Worm (Caenorhabditis elegans) whole organism, L3 larva: ENCODE data around the gene srxa-7.

Experiments used
- R02D3.7 ChIP-seq: fragments of 150-350 bp; optimal IDR thresholded peaks from 2 replicates; lab custom pipeline; 2014; ENCODE audit warnings: missing biosample characterization, missing genetic modification characterization
- aly-2 ChIP-seq: fragments of 150-350 bp; optimal IDR thresholded peaks from 2 replicates; lab custom pipeline; 2014; ENCODE audit warnings: missing biosample characterization, missing genetic modification characterization
- ama-1 ChIP-seq: fragments of 150-350 bp; optimal IDR thresholded peaks from 2 replicates; lab custom pipeline; 2018
- ceh-16 ChIP-seq: sonication (generic microtip); optimal IDR thresholded peaks from 2 replicates; lab custom pipeline; 2017; ENCODE audit warnings: missing biosample characterization, missing genetic modification characterization
- ceh-28 ChIP-seq: fragments of 150-350 bp; optimal IDR thresholded peaks from 2 replicates; lab custom pipeline; 2014; ENCODE audit warnings: missing biosample characterization, missing genetic modification reagents, missing genetic modification characterization
- ceh-82 ChIP-seq: fragments of 150-350 bp; optimal IDR thresholded peaks from 2 replicates; lab custom pipeline; 2014; ENCODE audit warnings: missing biosample characterization, missing genetic modification characterization
- ceh-9 ChIP-seq: sonication (generic microtip); optimal IDR thresholded peaks from 2 replicates; lab custom pipeline; 2018; ENCODE audit warnings: missing biosample characterization, missing genetic modification characterization
- daf-12 ChIP-seq: fragments of 150-350 bp; optimal IDR thresholded peaks from 2 replicates; lab custom pipeline; 2014; ENCODE audit warnings: missing biosample characterization, missing genetic modification reagents, missing genetic modification characterization
- egl-27 ChIP-seq: sonication (generic microtip); optimal IDR thresholded peaks from 4 replicates; lab custom pipeline; 2017; ENCODE audit warnings: missing biosample characterization, missing genetic modification reagents, missing genetic modification characterization
- egl-5 ChIP-seq: fragments of 150-350 bp; optimal IDR thresholded peaks from 2 replicates; lab custom pipeline; 2017; ENCODE audit warnings: missing biosample characterization, missing genetic modification reagents, missing genetic modification characterization, inconsistent platforms
- elt-1 ChIP-seq: fragments of 150-350 bp; optimal IDR thresholded peaks from 2 replicates; lab custom pipeline; 2014; ENCODE audit warnings: missing biosample characterization, missing genetic modification characterization
- elt-2 ChIP-seq: sonication (generic microtip); optimal IDR thresholded peaks from 2 replicates; lab custom pipeline; 2016; ENCODE audit warnings: missing genetic modification reagents, mild to moderate bottlenecking, missing genetic modification characterization, missing compliant biosample characterization
- elt-3 ChIP-seq, 3 experiments: fragments of 150-350 bp in 1 of 3; sonication (generic microtip) in 2 of 3; optimal IDR thresholded peaks; 2 replicates in 2 of 3; 4 replicates in 1 of 3; lab custom pipeline; 2014 to 2017; ENCODE audit warnings: missing biosample characterization in 3 of 3, missing genetic modification characterization in 3 of 3
- fkh-10 ChIP-seq: sonication (generic microtip); optimal IDR thresholded peaks from 2 replicates; lab custom pipeline; 2017; ENCODE audit warnings: missing biosample characterization, missing genetic modification reagents, missing genetic modification characterization
- fkh-2 ChIP-seq: fragments of 150-350 bp; optimal IDR thresholded peaks from 2 replicates; lab custom pipeline; 2014; ENCODE audit warnings: missing biosample characterization, missing genetic modification reagents, missing genetic modification characterization
- fos-1 ChIP-seq: fragments of 150-350 bp; optimal IDR thresholded peaks from 2 replicates; lab custom pipeline; 2014; ENCODE audit warnings: missing biosample characterization, missing genetic modification characterization
- hmg-11 ChIP-seq: sonication (generic microtip); optimal IDR thresholded peaks from 2 replicates; lab custom pipeline; 2016; ENCODE audit warnings: missing genetic modification characterization, missing compliant biosample characterization
- jun-1 ChIP-seq: fragments of 150-350 bp; optimal IDR thresholded peaks from 2 replicates; lab custom pipeline; 2014; ENCODE audit warnings: missing biosample characterization, missing genetic modification reagents, missing genetic modification characterization
- lin-39 ChIP-seq: fragments of 150-350 bp; optimal IDR thresholded peaks from 2 replicates; lab custom pipeline; 2018; ENCODE audit warnings: missing biosample characterization, missing genetic modification reagents, missing genetic modification characterization
- lsy-12 ChIP-seq: sonication (generic microtip); optimal IDR thresholded peaks from 2 replicates; lab custom pipeline; 2016; ENCODE audit warnings: mild to moderate bottlenecking, missing genetic modification characterization, missing compliant biosample characterization
- mdl-1 ChIP-seq: fragments of 150-350 bp; optimal IDR thresholded peaks from 2 replicates; lab custom pipeline; 2014; ENCODE audit warnings: missing biosample characterization, missing genetic modification characterization
- mml-1 ChIP-seq: fragments of 150-350 bp; sonication (generic microtip); optimal IDR thresholded peaks from 3 replicates; lab custom pipeline; 2014; ENCODE audit warnings: missing biosample characterization, missing genetic modification characterization
- nfya-1 ChIP-seq: sonication (generic microtip); optimal IDR thresholded peaks from 2 replicates; lab custom pipeline; 2017; ENCODE audit warnings: missing genetic modification characterization, mild to moderate bottlenecking, missing compliant biosample characterization, antibody characterized with exemption, moderate library complexity; ENCODE audit not compliant: insufficient read depth
- nhr-11 ChIP-seq: fragments of 150-350 bp; optimal IDR thresholded peaks from 2 replicates; lab custom pipeline; 2014; ENCODE audit warnings: missing biosample characterization, missing genetic modification characterization
- nhr-12 ChIP-seq: fragments of 150-350 bp; optimal IDR thresholded peaks from 2 replicates; lab custom pipeline; 2014; ENCODE audit warnings: missing biosample characterization, missing genetic modification characterization
- nhr-23 ChIP-seq: fragments of 150-350 bp; optimal IDR thresholded peaks from 2 replicates; lab custom pipeline; 2014; ENCODE audit warnings: missing biosample characterization, missing genetic modification reagents, missing genetic modification characterization
- nhr-25 ChIP-seq: sonication (generic microtip); optimal IDR thresholded peaks from 2 replicates; lab custom pipeline; 2017; ENCODE audit warnings: missing biosample characterization, missing genetic modification characterization
- nhr-28 ChIP-seq: fragments of 150-350 bp; optimal IDR thresholded peaks from 2 replicates; lab custom pipeline; 2014; ENCODE audit warnings: missing biosample characterization, missing genetic modification characterization
- nhr-43 ChIP-seq: sonication (generic microtip); optimal IDR thresholded peaks from 2 replicates; lab custom pipeline; 2016; ENCODE audit warnings: mild to moderate bottlenecking, missing genetic modification characterization, missing compliant biosample characterization; ENCODE audit not compliant: poor library complexity, severe bottlenecking
- nhr-67 ChIP-seq: fragments of 150-350 bp; optimal IDR thresholded peaks from 2 replicates; lab custom pipeline; 2014; ENCODE audit warnings: missing biosample characterization, missing genetic modification characterization
- nhr-77 ChIP-seq: fragments of 150-350 bp; optimal IDR thresholded peaks from 2 replicates; lab custom pipeline; 2014; ENCODE audit warnings: missing biosample characterization, missing genetic modification characterization
- pha-4 ChIP-seq: fragments of 150-350 bp; optimal IDR thresholded peaks from 2 replicates; lab custom pipeline; 2014; ENCODE audit warnings: missing biosample characterization, missing genetic modification reagents, missing genetic modification characterization
- pqm-1 ChIP-seq: fragments of 150-350 bp; optimal IDR thresholded peaks from 2 replicates; lab custom pipeline; 2017; ENCODE audit warnings: missing biosample characterization, missing genetic modification characterization, inconsistent platforms
- sea-2 ChIP-seq: fragments of 150-350 bp; sonication (generic microtip); optimal IDR thresholded peaks from 4 replicates; lab custom pipeline; 2014; ENCODE audit warnings: missing biosample characterization, missing genetic modification reagents, missing genetic modification characterization
- skn-1 ChIP-seq: fragments of 150-350 bp; optimal IDR thresholded peaks from 2 replicates; lab custom pipeline; 2014; ENCODE audit warnings: missing biosample characterization, missing genetic modification characterization
- snpc-4 ChIP-seq: fragments of 150-350 bp; optimal IDR thresholded peaks from 2 replicates; lab custom pipeline; 2014; ENCODE audit warnings: missing biosample characterization, missing genetic modification characterization
- unc-62 ChIP-seq: fragments of 150-350 bp; sonication (generic microtip); optimal IDR thresholded peaks from 4 replicates; lab custom pipeline; 2014; ENCODE audit warnings: missing biosample characterization, missing genetic modification reagents, missing genetic modification characterization
- zag-1 ChIP-seq: fragments of 150-350 bp; optimal IDR thresholded peaks from 2 replicates; lab custom pipeline; 2014; ENCODE audit warnings: missing biosample characterization, missing genetic modification characterization
- ztf-11 ChIP-seq: fragments of 150-350 bp; optimal IDR thresholded peaks from 2 replicates; lab custom pipeline; 2014; ENCODE audit warnings: missing biosample characterization, missing genetic modification characterization

The srxa-7 gene

DNA sequence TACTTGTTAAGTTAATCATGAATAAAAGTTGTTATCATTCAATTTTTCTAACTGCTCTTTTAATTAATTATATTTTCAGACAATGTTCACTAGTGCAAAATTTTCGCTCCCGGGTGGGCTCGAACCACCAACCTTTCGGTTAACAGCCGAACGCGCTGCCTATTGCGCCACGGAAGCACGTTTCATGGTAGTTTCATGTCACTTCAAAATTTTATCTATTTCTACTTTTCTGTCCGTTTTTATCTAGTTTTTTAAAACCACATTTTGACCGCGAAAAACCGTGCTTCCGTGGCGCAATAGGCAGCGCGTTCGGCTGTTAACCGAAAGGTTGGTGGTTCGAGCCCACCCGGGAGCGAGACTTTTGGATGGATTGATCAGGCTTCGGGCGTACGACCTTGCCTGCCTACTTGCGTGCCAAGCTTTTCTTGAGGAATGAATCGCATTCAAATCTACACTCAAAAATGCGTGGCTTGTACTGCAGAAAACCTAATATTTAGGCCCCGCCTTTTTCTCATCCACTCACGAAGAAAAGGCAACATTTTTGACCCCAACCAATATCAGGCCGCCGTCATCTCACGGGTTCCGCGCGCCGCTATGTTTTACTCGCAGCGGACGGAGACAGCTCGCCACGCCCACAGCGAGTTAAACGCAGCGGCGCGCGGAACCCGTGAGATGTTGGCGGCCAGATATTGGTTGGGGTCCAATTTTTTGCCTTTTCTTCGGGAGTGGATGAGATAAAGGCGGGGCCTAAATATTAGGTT is 34.3 kb downstream of the srxa-7 start:
- peak; percentile 25 for TF ChIP-seq elt-2

DNA sequence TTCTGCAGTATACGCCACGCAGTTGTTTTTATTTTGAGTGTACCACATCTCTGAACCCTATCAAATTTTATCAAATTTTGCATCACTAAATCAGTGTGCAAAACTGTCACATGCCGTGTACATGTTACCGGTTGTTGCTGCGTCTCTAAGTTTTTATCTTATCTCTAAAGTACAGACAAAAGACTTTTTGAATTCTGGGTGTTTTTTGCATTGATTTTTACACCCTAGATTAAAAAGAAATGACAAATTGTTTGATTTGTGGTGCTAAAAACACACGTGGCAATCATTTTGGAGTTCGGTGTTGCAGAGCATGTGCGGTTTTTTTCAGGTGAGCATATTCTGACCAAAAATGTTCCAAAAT is 34.9 kb downstream of the srxa-7 start, which contains the start of gene nhr-193:
nhr-193 (plus strand) TSS at position 51 of the 361 bp plus-strand sequence.
- TF ChIP-seq ama-1 (lab: Kevin White, UChicago) (no peak), pqm-1 (tag; lab: Kevin White, UChicago) (peak; percentile 88), fos-1 (tag; lab: Kevin White, UChicago) (no peak), jun-1 (tag; lab: Kevin White, UChicago) (peak; percentile 6), elt-2 (peak; percentile 74), aly-2 (tag; lab: Kevin White, UChicago) (no peak), nhr-25 (tag; lab: Kevin White, UChicago) (no peak), R02D3.7 (tag; lab: Kevin White, UChicago) (no peak), elt-1 (tag; lab: Kevin White, UChicago) (no peak), mml-1 (tag; lab: Kevin White, UChicago) (no peak), skn-1 (no peak)

DNA sequence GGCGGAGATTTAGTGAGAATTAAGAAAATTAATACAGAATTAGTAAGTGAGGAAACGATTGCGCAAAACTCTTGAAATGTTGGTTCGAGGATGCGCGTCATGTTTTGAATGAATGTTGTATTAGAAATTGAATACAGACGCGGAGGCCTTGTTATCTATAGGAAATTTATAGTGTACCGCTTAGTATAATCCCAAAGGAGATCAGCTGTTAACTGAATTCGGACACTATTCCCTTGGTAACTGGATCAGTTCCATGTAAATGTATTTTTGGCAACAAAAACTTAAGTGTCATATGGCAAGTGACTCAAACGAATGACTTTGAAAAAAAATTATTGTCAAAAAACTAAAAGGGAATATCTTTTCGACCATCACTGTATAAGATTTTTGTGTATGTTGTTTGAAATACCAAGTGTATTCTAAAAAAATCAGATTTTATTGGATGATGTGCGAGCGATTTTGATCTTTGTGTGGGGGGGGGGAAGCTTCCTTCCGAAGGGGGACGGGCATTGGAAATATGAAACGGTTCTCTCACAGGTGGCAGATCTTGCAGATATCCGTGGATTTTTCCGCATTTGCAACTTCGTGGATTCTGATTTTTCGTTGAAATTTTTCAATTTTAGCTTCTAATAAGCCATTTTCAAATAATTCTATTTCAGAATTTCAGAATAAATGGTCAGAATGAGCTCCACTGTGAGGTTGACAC is 39.2 kb downstream of the srxa-7 start, which contains the start of the genes W08G11.5 and W08G11.1:
W08G11.5 (minus strand) TSS at position 101 of the 703 bp plus-strand sequence.
W08G11.1 (plus strand) TSS at position 653 of the 703 bp plus-strand sequence.
- TF ChIP-seq fkh-10 (no peak), nhr-12 (tag; lab: Kevin White, UChicago) (no peak), elt-3 (tag; optimal IDR thresholded peaks at IDR 0.05; lab: Kevin White, UChicago) (no peak), nhr-67 (tag; lab: Kevin White, UChicago) (no peak), fos-1 (tag; lab: Kevin White, UChicago) (no peak), ceh-28 (tag; lab: Kevin White, UChicago) (no peak), ceh-9 (tag; lab: Kevin White, UChicago) (no peak), elt-2 (no peak), lsy-12 (tag; lab: Kevin White, UChicago) (no peak)

DNA sequence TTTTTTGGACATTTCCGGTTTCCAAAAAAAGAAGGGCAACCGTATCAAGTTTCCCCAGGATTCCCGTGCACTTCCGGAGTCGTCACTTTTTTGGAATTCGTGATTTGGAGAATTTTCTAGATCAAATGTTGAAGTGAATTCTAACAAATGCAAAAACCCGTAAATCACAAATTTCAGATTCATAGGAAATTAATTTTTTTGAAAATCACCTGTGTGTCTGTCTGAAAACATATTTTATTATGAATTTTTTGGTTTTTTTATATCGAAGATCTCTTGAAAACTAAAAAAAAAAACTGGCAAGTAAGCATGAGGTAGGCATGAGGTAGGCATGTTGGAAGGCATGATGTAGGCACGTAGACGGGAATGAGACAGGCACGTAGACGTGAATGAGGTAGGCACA is 42.7 kb downstream of the srxa-7 start:
- no peak for TF ChIP-seq sea-2 (GFP tag; lab: Kevin White, UChicago)
- no peak for TF ChIP-seq jun-1 (tag; lab: Kevin White, UChicago)

- peak; percentile 23 for TF ChIP-seq nhr-11 (tag; lab: Kevin White, UChicago)
- TF ChIP-seq mml-1 (tag; lab: Kevin White, UChicago): no peak
- TF ChIP-seq sea-2 (GFP tag; lab: Kevin White, UChicago): no peak
- TF ChIP-seq pqm-1 (tag; lab: Kevin White, UChicago): peak; percentile 38
- TF ChIP-seq snpc-4 (tag; lab: Kevin White, UChicago): peak; percentile 65
- no peak for TF ChIP-seq elt-3 (tag; optimal IDR thresholded peaks at IDR 0.05; lab: Kevin White, UChicago)
- no peak for TF ChIP-seq aly-2 (tag; lab: Kevin White, UChicago)
- no peak for TF ChIP-seq unc-62 (GFP tag; lab: Kevin White, UChicago)
- no peak for TF ChIP-seq nhr-25 (tag; lab: Kevin White, UChicago)
- no peak for TF ChIP-seq ceh-82 (tag; lab: Kevin White, UChicago)
- no peak for TF ChIP-seq lsy-12 (tag; lab: Kevin White, UChicago)
- TF ChIP-seq elt-2: peak; percentile 53
- TF ChIP-seq ztf-11 (tag; lab: Kevin White, UChicago): no peak
- TF ChIP-seq lin-39: peak; percentile 55
- no peak for TF ChIP-seq egl-27 (tag; lab: Kevin White, UChicago)
- peak; percentile 2 for TF ChIP-seq egl-5 (tag; lab: Kevin White, UChicago)
- TF ChIP-seq hmg-11 (tag; lab: Kevin White, UChicago): peak; percentile 64
- TF ChIP-seq elt-1 (tag; lab: Kevin White, UChicago): no peak
- TF ChIP-seq nfya-1: peak; percentile 87
- no peak for TF ChIP-seq nhr-28 (tag; lab: Kevin White, UChicago)
- TF ChIP-seq nhr-77 (tag; lab: Kevin White, UChicago): no peak
- TF ChIP-seq nhr-67 (tag; lab: Kevin White, UChicago): no peak
- TF ChIP-seq ceh-16 (tag; lab: Kevin White, UChicago): no peak
- TF ChIP-seq pha-4 (tag; lab: Kevin White, UChicago): peak; percentile 70
- no peak for TF ChIP-seq zag-1 (tag; lab: Kevin White, UChicago)
- TF ChIP-seq R02D3.7 (tag; lab: Kevin White, UChicago): no peak
- TF ChIP-seq daf-12 (tag; lab: Kevin White, UChicago): no peak
- no peak for TF ChIP-seq ceh-9 (tag; lab: Kevin White, UChicago)
- no peak for TF ChIP-seq nhr-43 (tag; lab: Kevin White, UChicago)
- no peak for TF ChIP-seq fkh-2 (tag; lab: Kevin White, UChicago)
- no peak for TF ChIP-seq nhr-12 (tag; lab: Kevin White, UChicago)
- no peak for TF ChIP-seq jun-1 (tag; lab: Kevin White, UChicago)
- TF ChIP-seq nhr-23: no peak
- no peak for TF ChIP-seq mdl-1
Observed at ce11 chrV:16350775-16351378, 43.5 kb downstream of the srxa-7 start.
